Worm (Caenorhabditis elegans) whole organism, mixed stage, embryonic: ENCODE results near the gene slc-25A10.

Experiments used
- blmp-1 ChIP-seq: fragments of 150-350 bp; optimal IDR thresholded peaks from 2 replicates; lab custom pipeline; 2014; ENCODE audit warnings: missing biosample characterization, missing genetic modification characterization
- drap-1 ChIP-seq: fragments of 200-800 bp; sonication (Bioruptor generic); optimal IDR thresholded peaks from 3 replicates; lab custom pipeline; 2018; ENCODE audit warnings: mild to moderate bottlenecking, missing genetic modification characterization, missing compliant biosample characterization
- elt-1 ChIP-seq: sonication (generic microtip); optimal IDR thresholded peaks from 2 replicates; lab custom pipeline; 2017; ENCODE audit warnings: missing genetic modification characterization, mild to moderate bottlenecking, missing compliant biosample characterization, antibody characterized with exemption, moderate library complexity, borderline replicate concordance; ENCODE audit not compliant: insufficient read depth
- flh-1 ChIP-seq: fragments of 200-800 bp; sonication (Bioruptor generic); optimal IDR thresholded peaks from 2 replicates; lab custom pipeline; 2018; ENCODE audit warnings: mild to moderate bottlenecking, missing genetic modification characterization, moderate library complexity, missing compliant biosample characterization
- mep-1 ChIP-seq: fragments of 150-350 bp; optimal IDR thresholded peaks from 2 replicates; lab custom pipeline; 2017; ENCODE audit warnings: missing biosample characterization, missing genetic modification reagents, missing genetic modification characterization, inconsistent platforms
- nhr-237 ChIP-seq: fragments of 150-350 bp; optimal IDR thresholded peaks from 2 replicates; lab custom pipeline; 2014; ENCODE audit warnings: missing biosample characterization, missing genetic modification characterization
- nhr-28 ChIP-seq: fragments of 150-350 bp; optimal IDR thresholded peaks from 2 replicates; lab custom pipeline; 2014; ENCODE audit warnings: missing biosample characterization, missing genetic modification characterization
- pha-4 ChIP-seq: fragments of 150-350 bp; optimal IDR thresholded peaks from 2 replicates; lab custom pipeline; 2018; ENCODE audit warnings: missing biosample characterization, missing genetic modification reagents, missing genetic modification characterization
- unc-39 ChIP-seq: fragments of 150-350 bp; optimal IDR thresholded peaks from 2 replicates; lab custom pipeline; 2014; ENCODE audit warnings: missing biosample characterization, missing genetic modification characterization
- zip-8 ChIP-seq: fragments of 150-350 bp; optimal IDR thresholded peaks from 2 replicates; lab custom pipeline; 2014; ENCODE audit warnings: missing biosample characterization, missing genetic modification characterization

DNA sequence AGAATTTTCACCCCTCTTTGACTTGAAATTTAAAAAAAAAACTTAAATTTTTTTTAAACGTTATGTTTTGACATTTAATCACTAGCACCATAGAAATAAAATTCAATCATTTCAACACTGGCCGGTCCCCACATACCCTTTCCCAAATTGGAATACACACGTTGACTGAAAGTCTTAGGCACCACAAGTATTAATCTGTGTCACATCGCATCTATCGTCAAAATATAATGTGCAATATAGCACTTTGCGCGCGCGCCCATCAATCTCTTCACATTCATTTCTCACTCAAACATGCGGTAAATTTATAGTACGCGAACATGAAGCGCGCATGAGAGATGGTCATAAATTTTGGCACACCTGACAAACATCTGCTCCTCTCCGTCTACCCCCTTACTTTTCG, 38.1 kb downstream of the slc-25A10 start:
- TF ChIP-seq blmp-1: no peak
- no peak for TF ChIP-seq pha-4 (tag; lab: Kevin White, UChicago)
- no peak for TF ChIP-seq unc-39 (tag; lab: Kevin White, UChicago)
- TF ChIP-seq mep-1 (tag; lab: Kevin White, UChicago): no peak
- no peak for TF ChIP-seq nhr-28
- TF ChIP-seq drap-1 (GFP tag; lab: Kevin White, UChicago): no peak
- TF ChIP-seq nhr-237: no peak
- no peak for TF ChIP-seq flh-1 (GFP tag; lab: Kevin White, UChicago)
- no peak for TF ChIP-seq zip-8
- TF ChIP-seq elt-1: no peak
